Worm (Caenorhabditis elegans) whole organism, young adult: ENCODE data around the gene C37C3.18.

Experiments
- B0019.2 ChIP-seq: fragments of 200-800 bp; sonication (Bioruptor generic); conservative IDR thresholded peaks from 2 replicates; pipeline ENCODE4 v1.3.6; 2022; ENCODE audit warnings: missing genetic modification reagents, missing genetic modification characterization, missing compliant biosample characterization
- B0261.1 ChIP-seq: sonication (generic microtip); optimal IDR thresholded peaks from 2 replicates; lab custom pipeline; 2016; ENCODE audit warnings: mild to moderate bottlenecking, missing genetic modification characterization, moderate library complexity, missing compliant biosample characterization
- C06A6.2 ChIP-seq: fragments of 200-800 bp; sonication (Bioruptor generic); conservative IDR thresholded peaks from 2 replicates; pipeline ENCODE4 v1.3.6; 2022; ENCODE audit warnings: missing genetic modification characterization, missing compliant biosample characterization
- C17E4.6 ChIP-seq: fragments of 200-800 bp; sonication (Bioruptor generic); IDR thresholded peaks from 2 replicates; pipeline ENCODE4 v1.3.6; 2022; ENCODE audit warnings: missing genetic modification reagents, missing genetic modification characterization, missing compliant biosample characterization
- F10E7.11 ChIP-seq: sonication (generic microtip); optimal IDR thresholded peaks from 2 replicates; lab custom pipeline; 2017; ENCODE audit warnings: mild to moderate bottlenecking, missing genetic modification characterization, moderate library complexity, missing compliant biosample characterization
- F39B2.1 ChIP-seq: fragments of 200-800 bp; sonication (Bioruptor generic); IDR thresholded peaks from 2 replicates; pipeline ENCODE4 v1.3.6; 2022; ENCODE audit warnings: missing genetic modification reagents, missing genetic modification characterization, missing compliant biosample characterization
- F55B11.4 ChIP-seq: sonication (generic microtip); optimal IDR thresholded peaks from 2 replicates; lab custom pipeline; 2016; ENCODE audit warnings: missing compliant biosample characterization, missing genetic modification characterization, borderline replicate concordance; ENCODE audit not compliant: insufficient read depth
- F57A8.1 ChIP-seq: fragments of 200-800 bp; sonication (Bioruptor generic); optimal IDR thresholded peaks from 2 replicates; lab custom pipeline; 2018; ENCODE audit warnings: mild to moderate bottlenecking, missing genetic modification characterization, moderate library complexity, missing compliant biosample characterization
- T26A5.8 ChIP-seq: sonication (generic microtip); optimal IDR thresholded peaks from 2 replicates; lab custom pipeline; 2016; ENCODE audit warnings: missing genetic modification characterization, missing compliant biosample characterization
- Y56A3A.18 ChIP-seq: fragments of 200-800 bp; sonication (Bioruptor generic); IDR thresholded peaks from 2 replicates; pipeline ENCODE4 v1.3.6; 2022; ENCODE audit warnings: missing genetic modification reagents, missing genetic modification characterization, missing compliant biosample characterization
- ama-1 ChIP-seq, 3 experiments: fragments of 150-350 bp in 1 of 3; sonication (generic microtip) in 2 of 3; optimal IDR thresholded peaks; 2 replicates each; lab custom pipeline; 2014 to 2018; ENCODE audit warnings: missing biosample characterization in 2 of 3, missing genetic modification characterization in 2 of 3, missing genetic modification reagents in 2 of 3
- aptf-3 ChIP-seq: fragments of 200-800 bp; sonication (Bioruptor generic); IDR thresholded peaks from 2 replicates; pipeline ENCODE4 v1.3.6; 2022; ENCODE audit warnings: missing genetic modification characterization, missing compliant biosample characterization
- atf-7 ChIP-seq: sonication (generic microtip); optimal IDR thresholded peaks from 2 replicates; lab custom pipeline; 2017; ENCODE audit warnings: mild to moderate bottlenecking, missing genetic modification characterization, missing compliant biosample characterization
- athp-1 ChIP-seq: sonication (generic microtip); optimal IDR thresholded peaks from 2 replicates; lab custom pipeline; 2017; ENCODE audit warnings: mild to moderate bottlenecking, missing genetic modification characterization, missing compliant biosample characterization
- ceh-100 ChIP-seq: fragments of 200-800 bp; sonication (Bioruptor generic); IDR thresholded peaks from 2 replicates; pipeline ENCODE4 v1.3.6; 2022; ENCODE audit warnings: missing genetic modification reagents, missing genetic modification characterization, missing compliant biosample characterization
- ceh-91 ChIP-seq: fragments of 200-800 bp; sonication (Bioruptor generic); IDR thresholded peaks from 2 replicates; pipeline ENCODE4 v1.3.6; 2022; ENCODE audit warnings: missing genetic modification reagents, missing genetic modification characterization, missing compliant biosample characterization
- chd-7 ChIP-seq: sonication (generic microtip); optimal IDR thresholded peaks from 2 replicates; lab custom pipeline; 2016; ENCODE audit warnings: mild to moderate bottlenecking, missing genetic modification characterization, moderate library complexity, missing compliant biosample characterization
- die-1 ChIP-seq: sonication (generic microtip); optimal IDR thresholded peaks from 2 replicates; lab custom pipeline; 2016; ENCODE audit warnings: missing genotype, mild to moderate bottlenecking, missing genetic modification characterization, missing compliant biosample characterization
- dox-1 ChIP-seq: fragments of 200-800 bp; sonication (Bioruptor generic); IDR thresholded peaks from 2 replicates; pipeline ENCODE4 v1.3.6; 2022; ENCODE audit warnings: missing genetic modification reagents, missing genetic modification characterization, missing compliant biosample characterization
- dpl-1 ChIP-seq: fragments of 150-350 bp; optimal IDR thresholded peaks from 2 replicates; lab custom pipeline; 2014; ENCODE audit warnings: missing biosample characterization, missing genetic modification reagents, missing genetic modification characterization
- egl-44 ChIP-seq: fragments of 200-800 bp; sonication (Bioruptor generic); IDR thresholded peaks from 2 replicates; pipeline ENCODE4 v1.3.6; 2022; ENCODE audit warnings: missing genetic modification reagents, missing genetic modification characterization, missing compliant biosample characterization
- him-1 ChIP-seq: sonication (generic microtip); optimal IDR thresholded peaks from 2 replicates; lab custom pipeline; 2016; ENCODE audit warnings: missing genotype, missing genetic modification reagents, missing genetic modification characterization, missing compliant biosample characterization
- hsf-1 ChIP-seq: fragments of 200-800 bp; sonication (Bioruptor generic); IDR thresholded peaks from 2 replicates; pipeline ENCODE4 v1.3.6; 2022; ENCODE audit warnings: missing genetic modification reagents, missing genetic modification characterization, missing compliant biosample characterization
- lin-35 ChIP-seq, 3 experiments: fragments of 150-350 bp in 2 of 3; sonication (generic microtip) in 1 of 3; optimal IDR thresholded peaks; 2 replicates each; lab custom pipeline; 2014 to 2018; ENCODE audit warnings: missing biosample characterization in 3 of 3, missing genetic modification characterization in 3 of 3, missing genetic modification reagents in 3 of 3
- madf-6 ChIP-seq: fragments of 200-800 bp; sonication (Bioruptor generic); IDR thresholded peaks from 2 replicates; pipeline ENCODE4 v1.3.6; 2022; ENCODE audit warnings: missing genetic modification reagents, missing genetic modification characterization, missing compliant biosample characterization
- mxl-1 ChIP-seq: sonication (generic microtip); optimal IDR thresholded peaks from 2 replicates; lab custom pipeline; 2016; ENCODE audit warnings: missing genetic modification characterization, missing compliant biosample characterization
- nfya-2 ChIP-seq: fragments of 200-800 bp; sonication (Bioruptor generic); IDR thresholded peaks from 2 replicates; pipeline ENCODE4 v1.3.6; 2022; ENCODE audit warnings: missing genetic modification reagents, missing genetic modification characterization, missing compliant biosample characterization
- nfyb-1 ChIP-seq: fragments of 200-800 bp; sonication (Bioruptor generic); IDR thresholded peaks from 2 replicates; pipeline ENCODE4 v1.3.6; 2022; ENCODE audit warnings: missing genetic modification reagents, missing genetic modification characterization, missing compliant biosample characterization
- nhr-80 ChIP-seq: sonication (generic microtip); optimal IDR thresholded peaks from 2 replicates; lab custom pipeline; 2016; ENCODE audit warnings: missing genetic modification characterization, missing compliant biosample characterization
- pha-4 ChIP-seq: fragments of 150-350 bp; sonication (generic microtip); optimal IDR thresholded peaks from 2 replicates; lab custom pipeline; 2014; ENCODE audit warnings: missing biosample characterization, missing genetic modification reagents, missing genetic modification characterization
- sea-2 ChIP-seq: fragments of 200-800 bp; sonication (Bioruptor generic); IDR thresholded peaks from 2 replicates; pipeline ENCODE4 v1.3.6; 2022; ENCODE audit warnings: missing genetic modification characterization, missing compliant biosample characterization
- snpc-4 ChIP-seq, 5 experiments: fragments of 150-350 bp in 1 of 5; sonication (generic microtip) in 4 of 5; optimal IDR thresholded peaks; 2 replicates each; lab custom pipeline; 2014 to 2018; ENCODE audit warnings: missing genetic modification characterization in 5 of 5, missing biosample characterization in 3 of 5, antibody characterized with exemption in 2 of 5, mild to moderate bottlenecking in 2 of 5, missing compliant biosample characterization in 2 of 5, missing genotype in 2 of 5, moderate library complexity in 2 of 5, missing genetic modification reagents in 1 of 5
- xnd-1 ChIP-seq: sonication (generic microtip); optimal IDR thresholded peaks from 2 replicates; lab custom pipeline; 2016; ENCODE audit warnings: missing genotype, missing genetic modification reagents, missing genetic modification characterization, missing compliant biosample characterization
- ztf-18 ChIP-seq: sonication (generic microtip); optimal IDR thresholded peaks from 2 replicates; lab custom pipeline; 2016; ENCODE audit warnings: missing genotype, mild to moderate bottlenecking, missing genetic modification characterization, missing compliant biosample characterization
- ztf-25 ChIP-seq: fragments of 200-800 bp; sonication (Bioruptor generic); IDR thresholded peaks from 2 replicates; pipeline ENCODE4 v1.3.6; 2022; ENCODE audit warnings: missing genetic modification reagents, missing genetic modification characterization, missing compliant biosample characterization
- ztf-28 ChIP-seq: fragments of 200-800 bp; sonication (Bioruptor generic); IDR thresholded peaks from 2 replicates; pipeline ENCODE4 v1.3.6; 2022; ENCODE audit warnings: missing genetic modification reagents, missing genetic modification characterization, missing compliant biosample characterization
- ztf-6 ChIP-seq: fragments of 200-800 bp; sonication (Bioruptor generic); IDR thresholded peaks from 2 replicates; pipeline ENCODE4 v1.3.6; 2022; ENCODE audit warnings: missing genetic modification reagents, missing genetic modification characterization, missing compliant biosample characterization

The C37C3.18 gene

DNA sequence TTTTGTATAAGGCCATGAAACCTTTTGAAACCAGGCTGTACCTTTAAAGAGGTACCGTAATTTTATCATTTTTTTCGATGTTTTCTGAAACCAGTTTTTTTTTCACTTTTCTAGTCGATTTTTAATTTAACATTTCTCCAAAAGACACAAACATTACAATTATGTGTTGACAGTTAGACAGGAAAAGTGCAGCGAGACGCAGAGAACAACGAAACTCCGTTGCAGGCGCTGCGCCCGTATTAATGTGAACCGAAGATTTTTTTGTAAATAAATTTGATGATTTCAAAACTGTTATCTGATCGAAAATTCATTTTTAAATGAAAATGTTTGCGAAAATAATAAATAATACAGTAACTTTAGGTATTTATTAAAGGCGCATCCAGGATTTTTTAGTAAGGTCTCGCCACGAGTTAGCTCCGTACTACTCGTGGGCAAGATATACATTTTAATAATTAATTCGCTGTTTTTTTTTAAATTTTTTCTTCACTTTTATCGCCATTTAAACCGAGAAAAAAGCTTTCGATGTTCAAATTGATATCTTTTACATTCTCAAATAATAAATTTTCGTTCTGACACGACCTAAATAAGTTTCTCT, 22.2 kb downstream of the C37C3.18 start, which contains the start of gene F40A3.3 (continued):
- TF ChIP-seq egl-44 (GFP tag; lab: Robert Waterston, UW) (no peak), die-1 (tag; lab: Kevin White, UChicago) (no peak), athp-1 (tag; lab: Kevin White, UChicago) (no peak), dpl-1 (no peak), F10E7.11 (no peak), T26A5.8 (tag; lab: Kevin White, UChicago) (no peak), aptf-3 (GFP tag; lab: Robert Waterston, UW) (no peak), mxl-1 (tag; lab: Kevin White, UChicago) (no peak), madf-6 (GFP tag; lab: Robert Waterston, UW) (peak; percentile 80), atf-7 (tag; lab: Kevin White, UChicago) (no peak), C17E4.6 (GFP tag; lab: Robert Waterston, UW) (no peak), F55B11.4 (no peak), xnd-1 (tag; lab: Kevin White, UChicago) (peak; percentile 80), C06A6.2 (GFP tag; lab: Robert Waterston, UW) (no peak), ztf-18 (tag; lab: Kevin White, UChicago) (no peak), sea-2 (GFP tag; lab: Robert Waterston, UW) (no peak), lin-35 (GFP tag; optimal IDR thresholded peaks at IDR 0.05; lab: Kevin White, UChicago) (no peak), Y56A3A.18 (GFP tag; lab: Robert Waterston, UW) (no peak)

DNA sequence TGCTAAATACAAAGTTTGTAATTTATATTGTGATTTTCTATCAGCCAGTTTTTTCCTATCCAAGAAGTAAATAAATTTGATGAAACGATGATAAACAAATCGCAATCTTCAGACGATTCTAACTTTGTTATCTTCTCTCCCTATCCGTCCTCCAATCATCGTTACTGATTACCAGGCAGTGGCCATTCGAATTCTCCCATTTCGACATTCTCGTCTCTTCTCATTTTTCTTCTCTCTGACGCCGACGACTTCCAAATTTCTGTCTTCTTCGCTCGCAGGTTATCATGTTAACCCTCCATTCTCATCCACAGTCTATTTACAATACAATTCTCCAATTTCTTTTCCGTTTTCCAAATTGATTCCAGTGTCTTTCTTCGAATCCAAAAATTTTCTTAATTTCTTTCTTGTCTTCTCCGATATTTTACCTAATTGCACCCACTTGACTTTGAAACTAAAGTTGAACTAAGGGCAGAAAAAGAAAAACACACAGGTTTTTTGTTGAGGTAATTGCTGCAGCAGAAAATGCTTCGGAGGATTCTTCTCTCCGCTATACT, 23.7 kb downstream of the C37C3.18 start, which contains the start of gene F40A3.2:
TSS of gene F40A3.2 (plus strand) at position 504 of the 554 bp plus-strand sequence.
- TF ChIP-seq hsf-1 (GFP tag; lab: Robert Waterston, UW) = peak; percentile 41; the same call in 1 of the 2 replicates
- no peak for TF ChIP-seq dpl-1

DNA sequence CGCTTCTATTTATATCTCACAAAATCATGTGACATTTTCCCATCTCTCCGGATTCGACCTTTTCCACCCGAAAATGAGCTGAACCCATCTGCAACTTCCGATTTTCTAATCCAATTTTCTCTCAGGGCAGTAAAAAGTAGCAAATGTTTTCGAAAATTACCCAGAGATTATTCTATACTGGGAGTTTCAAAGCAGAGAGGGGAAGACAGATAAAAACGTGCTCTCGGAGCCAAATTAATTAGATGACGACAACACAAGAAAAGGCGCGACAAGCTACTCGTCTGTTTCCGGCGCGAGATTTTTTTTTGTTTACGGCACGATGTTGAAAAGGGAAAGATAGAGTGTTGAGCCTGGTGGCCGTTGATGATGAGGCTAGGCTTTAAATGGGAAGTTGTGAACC, 29.6 kb downstream of the C37C3.18 start:
- TF ChIP-seq F57A8.1 (GFP tag; lab: Kevin White, UChicago) = no peak

DNA sequence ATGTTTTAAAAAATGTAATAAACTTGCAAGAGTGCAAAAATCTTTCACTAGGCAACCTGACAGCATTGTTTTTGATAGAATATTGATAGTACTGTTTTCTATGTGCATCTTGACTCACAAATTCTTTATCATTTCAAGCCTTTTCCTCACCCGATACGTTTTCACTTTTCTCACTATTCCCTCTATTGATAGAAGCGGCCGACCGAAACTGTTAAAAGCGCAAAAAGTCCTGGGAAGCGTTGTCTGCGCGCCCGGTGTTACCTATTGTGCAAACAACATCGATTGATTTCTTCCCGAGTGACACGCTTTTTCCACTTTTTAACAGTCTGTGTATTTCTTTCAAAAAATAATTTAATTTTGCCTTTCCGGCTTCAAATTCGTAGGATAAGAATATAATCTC, 33.2 kb downstream of the C37C3.18 start:
- TF ChIP-seq F39B2.1 (GFP tag; lab: Robert Waterston, UW) (no peak), snpc-4 (GFP tag; optimal IDR thresholded peaks at IDR 0.05; lab: Kevin White, UChicago) (no peak), snpc-4 (tag; optimal IDR thresholded peaks at IDR 0.05; lab: Kevin White, UChicago) (peak in 3 of 4 experiments; percentile 34 to 81 (median 49)), ceh-91 (GFP tag; lab: Robert Waterston, UW) (no peak), dox-1 (GFP tag; lab: Robert Waterston, UW) (peak; percentile 67; the same call in 1 of the 2 replicates), nhr-80 (tag; lab: Kevin White, UChicago) (peak; percentile 80)
- TF ChIP-seq, all 124 proteins: peak for 3

DNA sequence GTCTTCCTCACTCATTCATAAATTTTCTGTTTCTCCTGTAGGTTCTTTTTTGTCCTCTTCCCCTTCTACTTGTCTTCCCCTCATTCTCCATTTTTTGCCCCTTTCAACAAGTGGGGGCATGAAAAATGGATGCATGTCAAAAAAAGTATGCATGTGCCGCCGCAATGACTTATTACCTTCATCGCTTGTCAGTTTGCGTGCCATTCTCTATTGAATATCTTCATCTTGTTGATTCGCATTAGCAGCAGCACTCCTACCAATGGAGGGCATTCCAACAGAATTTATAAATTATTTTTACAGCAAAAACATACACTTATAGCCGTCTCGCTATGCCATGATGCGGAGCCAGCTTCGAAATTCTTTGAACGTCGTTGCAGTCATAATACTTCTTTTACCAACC, 36.4 kb downstream of the C37C3.18 start, which contains the start of gene F40A3.1:
TSS of gene F40A3.1 (plus strand) at position 301 of the 400 bp plus-strand sequence.
- TF ChIP-seq him-1 (tag; lab: Kevin White, UChicago) (no peak), ceh-100 (GFP tag; lab: Robert Waterston, UW) (no peak), nfyb-1 (GFP tag; lab: Robert Waterston, UW) (no peak), ztf-25 (no peak), ztf-28 (no peak), ama-1 (optimal IDR thresholded peaks at IDR 0.05; lab: Kevin White, UChicago) (no peak), ama-1 (GFP tag; optimal IDR thresholded peaks at IDR 0.05; lab: Kevin White, UChicago) (no peak), ztf-6 (GFP tag; lab: Robert Waterston, UW) (no peak), B0019.2 (GFP tag; lab: Robert Waterston, UW) (no peak), nfya-2 (GFP tag; lab: Robert Waterston, UW) (no peak), T26A5.8 (tag; lab: Kevin White, UChicago) (no peak), atf-7 (tag; lab: Kevin White, UChicago) (no peak), chd-7 (tag; lab: Kevin White, UChicago) (no peak), B0261.1 (no peak), pha-4 (tag; lab: Kevin White, UChicago) (no peak)
